Fruit fly (Drosophila melanogaster) whole organism, embryonic: ENCODE measurements around the gene TotA.

Experiments used
- Atf3 ChIP-seq: fragments of 200-800 bp; sonication (Bioruptor generic); optimal IDR thresholded peaks from 3 replicates; lab custom pipeline; 2016; ENCODE audit warnings: missing biosample characterization, missing genetic modification characterization
- B-H2 ChIP-seq: fragments of 200-800 bp; sonication (Bioruptor generic); optimal IDR thresholded peaks from 2 replicates; lab custom pipeline; 2018; ENCODE audit warnings: missing biosample characterization, mild to moderate bottlenecking, missing genetic modification characterization
- BEAF-32 ChIP-seq: fragments of 200-800 bp; sonication (Bioruptor generic); optimal IDR thresholded peaks from 3 replicates; lab custom pipeline; 2017; ENCODE audit warnings: missing biosample characterization, missing genetic modification characterization, mild to moderate bottlenecking, moderate library complexity, missing genetic modification reagents
- CG10654 ChIP-seq: fragments of 200-800 bp; sonication (Bioruptor generic); optimal IDR thresholded peaks from 2 replicates; lab custom pipeline; 2016; ENCODE audit warnings: missing biosample characterization, missing genetic modification characterization
- CG11398 ChIP-seq: fragments of 200-800 bp; sonication (Bioruptor generic); optimal IDR thresholded peaks from 2 replicates; lab custom pipeline; 2016; ENCODE audit warnings: missing biosample characterization, missing genetic modification characterization
- CG11560 ChIP-seq: fragments of 200-800 bp; sonication (Bioruptor generic); IDR thresholded peaks from 3 replicates; pipeline ENCODE4 v1.3.6; 2022; ENCODE audit warnings: missing biosample characterization, missing genetic modification characterization
- CG13123 ChIP-seq: fragments of 200-800 bp; sonication (Bioruptor generic); optimal IDR thresholded peaks from 2 replicates; lab custom pipeline; 2016; ENCODE audit warnings: missing biosample characterization, missing genetic modification characterization
- CG14441 ChIP-seq: fragments of 200-800 bp; sonication (Bioruptor generic); IDR thresholded peaks from 2 replicates; pipeline ENCODE4 v1.3.6; 2022; ENCODE audit warnings: missing biosample characterization, missing genetic modification characterization
- CG1529 ChIP-seq: fragments of 200-800 bp; sonication (Bioruptor generic); optimal IDR thresholded peaks from 3 replicates; lab custom pipeline; 2018; ENCODE audit warnings: missing biosample characterization, missing genetic modification characterization
- CG1602 ChIP-seq: fragments of 200-800 bp; sonication (Bioruptor generic); optimal IDR thresholded peaks from 3 replicates; lab custom pipeline; 2016; ENCODE audit warnings: missing biosample characterization, missing genetic modification characterization
- CG17802 ChIP-seq: fragments of 200-800 bp; sonication (Bioruptor generic); optimal IDR thresholded peaks from 2 replicates; lab custom pipeline; 2018; ENCODE audit warnings: missing biosample characterization, mild to moderate bottlenecking, missing genetic modification characterization, moderate library complexity
- CG18599 ChIP-seq: fragments of 200-800 bp; sonication (Bioruptor generic); optimal IDR thresholded peaks from 3 replicates; lab custom pipeline; 2017; ENCODE audit warnings: missing biosample characterization, missing genetic modification characterization, mild to moderate bottlenecking, moderate library complexity, missing genetic modification reagents
- CG2199 ChIP-seq: fragments of 200-800 bp; sonication (Bioruptor generic); IDR thresholded peaks from 3 replicates; pipeline ENCODE4 v1.3.6; 2022; ENCODE audit warnings: missing biosample characterization, missing genetic modification characterization
- CG2889 ChIP-seq: fragments of 200-800 bp; sonication (Bioruptor generic); IDR thresholded peaks from 3 replicates; pipeline ENCODE4 v1.3.6; 2022; ENCODE audit warnings: missing biosample characterization, missing genetic modification characterization
- CG3847 ChIP-seq: fragments of 200-800 bp; sonication (Bioruptor generic); IDR thresholded peaks from 2 replicates; pipeline ENCODE4 v1.3.6; 2022; ENCODE audit warnings: missing biosample characterization, missing genetic modification characterization
- CG43689 ChIP-seq: fragments of 200-800 bp; sonication (Bioruptor generic); IDR thresholded peaks from 2 replicates; pipeline ENCODE4 v1.3.6; 2022; ENCODE audit warnings: missing biosample characterization, missing genetic modification characterization
- CG6854 ChIP-seq: fragments of 200-800 bp; sonication (Bioruptor generic); optimal IDR thresholded peaks from 3 replicates; lab custom pipeline; 2017; ENCODE audit warnings: missing biosample characterization, mild to moderate bottlenecking, missing genetic modification characterization
- CG7271 ChIP-seq: fragments of 200-800 bp; sonication (Bioruptor generic); optimal IDR thresholded peaks from 2 replicates; lab custom pipeline; 2018; ENCODE audit warnings: missing biosample characterization, mild to moderate bottlenecking, missing genetic modification characterization, moderate library complexity
- CG7357 ChIP-seq: fragments of 200-800 bp; sonication (Bioruptor generic); IDR thresholded peaks from 3 replicates; pipeline ENCODE4 v1.3.6; 2022; ENCODE audit warnings: missing biosample characterization, missing genetic modification characterization
- CG8281 ChIP-seq: fragments of 200-800 bp; sonication (Bioruptor generic); optimal IDR thresholded peaks from 2 replicates; lab custom pipeline; 2018; ENCODE audit warnings: missing biosample characterization, mild to moderate bottlenecking, missing genetic modification characterization, moderate library complexity
- CG9817 ChIP-seq: fragments of 200-800 bp; sonication (Bioruptor generic); optimal IDR thresholded peaks from 2 replicates; lab custom pipeline; 2018; ENCODE audit warnings: missing biosample characterization, mild to moderate bottlenecking, missing genetic modification characterization, moderate library complexity
- CG9876 ChIP-seq: fragments of 200-800 bp; sonication (Bioruptor generic); optimal IDR thresholded peaks from 2 replicates; lab custom pipeline; 2016; ENCODE audit warnings: missing biosample characterization, missing genetic modification characterization
- Drgx ChIP-seq: fragments of 200-800 bp; sonication (Bioruptor generic); IDR thresholded peaks from 2 replicates; pipeline ENCODE4 v1.3.6; 2022; ENCODE audit warnings: missing biosample characterization, missing genetic modification characterization
- Ets65A ChIP-seq: fragments of 200-800 bp; sonication (Bioruptor generic); peaks from one replicate; lab custom pipeline; 2016; ENCODE audit warnings: missing biosample characterization, missing genetic modification characterization
- Hand ChIP-seq: fragments of 200-800 bp; sonication (Bioruptor generic); optimal IDR thresholded peaks from 2 replicates; lab custom pipeline; 2017; ENCODE audit warnings: mild to moderate bottlenecking, missing biosample characterization, missing genetic modification reagents, missing genetic modification characterization
- Hsf ChIP-seq: fragments of 200-800 bp; sonication (Bioruptor generic); optimal IDR thresholded peaks from 3 replicates; lab custom pipeline; 2016; ENCODE audit warnings: missing biosample characterization, missing genetic modification characterization
- Lhr ChIP-seq: fragments of 200-800 bp; sonication (Bioruptor generic); optimal IDR thresholded peaks from 3 replicates; lab custom pipeline; 2017; ENCODE audit warnings: mild to moderate bottlenecking, missing biosample characterization, missing genetic modification reagents, missing genetic modification characterization
- Mad ChIP-seq: fragments of 200-800 bp; sonication (Bioruptor generic); optimal IDR thresholded peaks from 2 replicates; lab custom pipeline; 2016; ENCODE audit warnings: missing biosample characterization, missing genetic modification characterization
- NfI ChIP-seq: fragments of 200-800 bp; sonication (Bioruptor generic); optimal IDR thresholded peaks from 3 replicates; lab custom pipeline; 2018; ENCODE audit warnings: missing biosample characterization, mild to moderate bottlenecking, missing genetic modification characterization, moderate library complexity
- Six4 ChIP-seq: fragments of 200-800 bp; sonication (Bioruptor generic); optimal IDR thresholded peaks from 2 replicates; lab custom pipeline; 2016; ENCODE audit warnings: missing biosample characterization, missing genetic modification characterization
- Sox102F ChIP-seq: fragments of 200-800 bp; sonication (Bioruptor generic); optimal IDR thresholded peaks from 2 replicates; lab custom pipeline; 2018; ENCODE audit warnings: missing biosample characterization, mild to moderate bottlenecking, missing genetic modification characterization, moderate library complexity
- ato ChIP-seq: fragments of 200-800 bp; sonication (Bioruptor generic); IDR thresholded peaks from 2 replicates; pipeline ENCODE4 v1.3.6; 2022; ENCODE audit warnings: missing biosample characterization, missing genetic modification characterization; ENCODE audit not compliant: partially characterized antibody
- az2 ChIP-seq: fragments of 200-800 bp; sonication (Bioruptor generic); optimal IDR thresholded peaks from 3 replicates; lab custom pipeline; 2016; ENCODE audit warnings: missing biosample characterization, missing genetic modification characterization
- bbx ChIP-seq: fragments of 200-800 bp; sonication (Bioruptor generic); IDR thresholded peaks from 2 replicates; pipeline ENCODE4 v1.3.6; 2022; ENCODE audit warnings: missing biosample characterization, missing genetic modification characterization; ENCODE audit not compliant: partially characterized antibody
- br ChIP-seq: fragments of >200 bp; optimal IDR thresholded peaks from 2 replicates; lab custom pipeline; 2017
- btn ChIP-seq: fragments of 200-800 bp; sonication (Bioruptor generic); optimal IDR thresholded peaks from 2 replicates; lab custom pipeline; 2016; ENCODE audit warnings: missing biosample characterization, missing genetic modification characterization
- corto ChIP-seq: fragments of 200-800 bp; sonication (Bioruptor generic); optimal IDR thresholded peaks from 2 replicates; lab custom pipeline; 2016; ENCODE audit warnings: missing biosample characterization, mild to moderate bottlenecking, missing genetic modification characterization, moderate library complexity
- crp ChIP-seq, 2 experiments: fragments of 200-800 bp; sonication (Bioruptor generic); optimal IDR thresholded peaks; 2 replicates in 1 of 2; 3 replicates in 1 of 2; lab custom pipeline; 2017; ENCODE audit warnings: missing biosample characterization in 2 of 2, missing genetic modification characterization in 2 of 2, mild to moderate bottlenecking in 1 of 2, moderate library complexity in 1 of 2
- dan ChIP-seq: fragments of 200-800 bp; sonication (Bioruptor generic); IDR thresholded peaks from 2 replicates; pipeline ENCODE4 v1.3.6; 2022; ENCODE audit warnings: missing biosample characterization, missing genetic modification characterization
- dati ChIP-seq: fragments of 200-800 bp; sonication (Bioruptor generic); IDR thresholded peaks from 2 replicates; pipeline ENCODE4 v1.3.6; 2022; ENCODE audit warnings: missing biosample characterization, missing genetic modification characterization
- disco-r ChIP-seq: fragments of 200-800 bp; sonication (Bioruptor generic); optimal IDR thresholded peaks from 2 replicates; lab custom pipeline; 2016; ENCODE audit warnings: missing biosample characterization, missing genetic modification characterization
- hbn ChIP-seq: fragments of 200-800 bp; sonication (Bioruptor generic); IDR thresholded peaks from 2 replicates; pipeline ENCODE4 v1.3.6; 2022; ENCODE audit warnings: missing biosample characterization, missing genetic modification characterization; ENCODE audit not compliant: partially characterized antibody
- klu ChIP-seq: fragments of 200-800 bp; sonication (Bioruptor generic); IDR thresholded peaks from 2 replicates; pipeline ENCODE4 v1.3.6; 2022; ENCODE audit warnings: missing biosample characterization, missing genetic modification characterization
- oc ChIP-seq: fragments of 200-800 bp; sonication (Bioruptor generic); optimal IDR thresholded peaks from 2 replicates; lab custom pipeline; 2018; ENCODE audit warnings: missing biosample characterization, mild to moderate bottlenecking, missing genetic modification characterization, moderate library complexity
- p53 ChIP-seq: fragments of 200-800 bp; sonication (Bioruptor generic); optimal IDR thresholded peaks from 2 replicates; lab custom pipeline; 2016; ENCODE audit warnings: missing biosample characterization, missing genetic modification characterization
- pnt ChIP-seq: fragments of 200-800 bp; sonication (Bioruptor generic); optimal IDR thresholded peaks from 3 replicates; lab custom pipeline; 2016; ENCODE audit warnings: missing biosample characterization, missing genetic modification characterization
- run ChIP-seq: fragments of 200-800 bp; sonication (Bioruptor generic); optimal IDR thresholded peaks from 3 replicates; lab custom pipeline; 2018; ENCODE audit warnings: missing biosample characterization, mild to moderate bottlenecking, missing genetic modification characterization
- salm ChIP-seq: fragments of 200-800 bp; sonication (Bioruptor generic); optimal IDR thresholded peaks from 2 replicates; lab custom pipeline; 2018; ENCODE audit warnings: missing biosample characterization, mild to moderate bottlenecking, missing genetic modification characterization
- scrt ChIP-seq: fragments of 200-800 bp; sonication (Bioruptor generic); optimal IDR thresholded peaks from 2 replicates; lab custom pipeline; 2018; ENCODE audit warnings: missing biosample characterization, mild to moderate bottlenecking, missing genetic modification characterization, moderate library complexity
- sens ChIP-seq: fragments of 200-800 bp; sonication (Bioruptor generic); peaks from one replicate; lab custom pipeline; 2016; ENCODE audit warnings: missing biosample characterization, missing genetic modification characterization
- sens-2 ChIP-seq: fragments of 200-800 bp; sonication (Bioruptor generic); IDR thresholded peaks from 2 replicates; pipeline ENCODE4 v1.3.6; 2022; ENCODE audit warnings: missing biosample characterization, missing genetic modification characterization
- vvl ChIP-seq: fragments of 200-800 bp; sonication (Bioruptor generic); IDR thresholded peaks from 2 replicates; pipeline ENCODE4 v1.3.6; 2022; ENCODE audit warnings: missing biosample characterization, missing genetic modification characterization

The TotA gene

dm6 chr3R:20833664-20834063, 37.2 kb upstream of the TotA start (continued):
- peak in 1 of 2 experiments; percentile 11 for TF ChIP-seq crp (GFP tag; optimal IDR thresholded peaks at IDR 0.05; lab: Kevin White, UChicago)
- TF ChIP-seq CG9817 (tag; lab: Kevin White, UChicago) = no peak
- peak; percentile 20 for TF ChIP-seq Six4
- TF ChIP-seq Sox102F = peak; percentile 61
- TF ChIP-seq CG1602 (GFP tag; lab: Kevin White, UChicago) = peak; percentile 18
- TF ChIP-seq pnt = no peak
- TF ChIP-seq NfI (GFP tag; lab: Kevin White, UChicago) = peak; percentile 29
- TF ChIP-seq Mad (GFP tag; lab: Kevin White, UChicago) = no peak
- no peak for TF ChIP-seq CG17802 (tag; lab: Kevin White, UChicago)
- no peak for TF ChIP-seq salm (tag; lab: Kevin White, UChicago)
- 0 out of 2 replicates have a peak, but pooled peaks have one; percentile 12 for TF ChIP-seq sens-2 (GFP tag; lab: Robert Waterston, UW)
- peak; percentile 35; the same call in 1 of the 2 replicates for TF ChIP-seq vvl
- no peak for TF ChIP-seq CG10654 (GFP tag; lab: Kevin White, UChicago)
- peak; percentile 25 for TF ChIP-seq CG6854 (GFP tag; lab: Kevin White, UChicago)
- TF ChIP-seq hbn (GFP tag; lab: Robert Waterston, UW) = no peak
- 0 out of 3 replicates have a peak, but pooled peaks have one; percentile 15 for TF ChIP-seq CG2199 (GFP tag; lab: Robert Waterston, UW)
- TF ChIP-seq scrt (GFP tag; lab: Kevin White, UChicago) = no peak
- TF ChIP-seq sens (GFP tag; lab: Kevin White, UChicago) = peak; percentile 80
- TF ChIP-seq Hsf = peak; percentile 11
- peak; percentile 57 for TF ChIP-seq az2 (GFP tag; lab: Kevin White, UChicago)
- no peak for TF ChIP-seq klu (GFP tag; lab: Robert Waterston, UW)
- TF ChIP-seq Atf3 (GFP tag; lab: Kevin White, UChicago) = no peak
- TF ChIP-seq Hand (GFP tag; lab: Kevin White, UChicago) = no peak
- no peak for TF ChIP-seq bbx (GFP tag; lab: Robert Waterston, UW)
- no peak for TF ChIP-seq Lhr
- no peak for TF ChIP-seq BEAF-32
- no peak for TF ChIP-seq B-H2
- no peak for TF ChIP-seq CG7271 (tag; lab: Kevin White, UChicago)
- no peak for TF ChIP-seq CG43689 (GFP tag; lab: Robert Waterston, UW)
- TF ChIP-seq CG11398 (GFP tag; lab: Kevin White, UChicago) = no peak
- TF ChIP-seq dati (GFP tag; lab: Robert Waterston, UW) = 0 out of 2 replicates have a peak, but pooled peaks have one; percentile 3
- no peak for TF ChIP-seq CG13123
- no peak for TF ChIP-seq p53 (GFP tag; lab: Kevin White, UChicago)
- TF ChIP-seq CG3847 (GFP tag; lab: Robert Waterston, UW) = no peak
- TF ChIP-seq Drgx (GFP tag; lab: Robert Waterston, UW) = 0 out of 2 replicates have a peak, but pooled peaks have one; percentile 37
- TF ChIP-seq btn (GFP tag; lab: Kevin White, UChicago) = no peak
- TF ChIP-seq CG11560 (tag; lab: Robert Waterston, UW) = no peak
- no peak for TF ChIP-seq oc (tag; lab: Kevin White, UChicago)
- TF ChIP-seq Ets65A (GFP tag; lab: Kevin White, UChicago) = peak; percentile 10
- TF ChIP-seq CG14441 (GFP tag; lab: Robert Waterston, UW) = peak; percentile 40; the same call in 1 of the 2 replicates
- no peak for TF ChIP-seq br (lab: Kevin White, UChicago)
- TF ChIP-seq CG2889 (GFP tag; lab: Robert Waterston, UW) = 0 out of 3 replicates have a peak, but pooled peaks have one; percentile 17
- no peak for TF ChIP-seq disco-r (GFP tag; lab: Kevin White, UChicago)
- no peak for TF ChIP-seq CG8281 (tag; lab: Kevin White, UChicago)
- TF ChIP-seq CG1529 (GFP tag; lab: Kevin White, UChicago) = no peak
- TF ChIP-seq ato = no peak
- no peak for TF ChIP-seq CG7357 (GFP tag; lab: Robert Waterston, UW)
- TF ChIP-seq dan (GFP tag; lab: Robert Waterston, UW) = no peak
- TF ChIP-seq CG9876 (GFP tag; lab: Kevin White, UChicago) = no peak
- no peak for TF ChIP-seq CG18599 (GFP tag; lab: Kevin White, UChicago)
- no peak for TF ChIP-seq corto
- no peak for TF ChIP-seq run
